Fruit fly (Drosophila melanogaster): Measurements from ENCODE around the gene rdx.

dm6 chr3R:13998595-13998994 is 33.3 kb downstream of the rdx start:
- TF ChIP-seq gl (tag; optimal IDR thresholded peaks at IDR 0.05) (no peak), CG15710 (tag; optimal IDR thresholded peaks at IDR 0.05) (no peak), CG4496 (GFP tag; IDR thresholded peaks at IDR 0.05) (no peak), CG32121 (GFP tag; IDR thresholded peaks at IDR 0.05) (no peak), CG12605 (GFP tag; IDR thresholded peaks at IDR 0.05) (no peak), D1 (tag; optimal IDR thresholded peaks at IDR 0.05) (no peak), rn (GFP tag; IDR thresholded peaks at IDR 0.05) (no peak), fd96Ca (GFP tag; IDR thresholded peaks at IDR 0.05) (no peak), EcR (GFP tag; optimal IDR thresholded peaks at IDR 0.05) (no peak), CG14655 (GFP tag; optimal IDR thresholded peaks at IDR 0.05) (no peak), CG17806 (tag; optimal IDR thresholded peaks at IDR 0.05) (no peak), CG8159 (tag; optimal IDR thresholded peaks at IDR 0.05) (no peak), Pif1B (GFP tag; optimal IDR thresholded peaks at IDR 0.05) (no peak)
